Worm (Caenorhabditis elegans): ENCODE data around the gene C31H1.1.
A peak's percentile ranks its signal among the peaks of the same experiment; 100 is the strongest.

DNA sequence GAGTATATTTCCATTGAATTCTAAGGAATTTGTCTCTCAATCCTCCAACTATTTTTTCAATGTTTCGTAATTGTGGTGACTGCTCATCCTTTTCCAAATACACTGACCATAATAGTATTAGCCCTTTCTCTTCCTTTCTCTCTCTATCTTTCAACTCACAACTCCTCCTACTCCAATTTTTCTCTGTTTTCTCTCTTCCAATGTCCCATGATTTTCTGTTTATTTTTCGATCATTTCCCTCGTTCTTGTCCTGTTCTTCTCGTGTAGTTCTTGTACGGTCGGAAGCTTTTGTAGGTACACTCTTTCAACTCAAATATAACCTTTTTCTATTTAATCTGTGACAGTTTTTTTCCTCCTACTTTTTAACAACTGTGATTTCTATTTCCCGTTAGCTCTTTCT is 24.7 kb downstream of the C31H1.1 start:
- no peak for TF ChIP-seq R02D3.7 (tag; optimal IDR thresholded peaks at IDR 0.05)
- TF ChIP-seq ces-1 (GFP tag; optimal IDR thresholded peaks at IDR 0.05) = no peak
- no peak for TF ChIP-seq lin-29 (GFP tag; IDR thresholded peaks at IDR 0.05)
- no peak for TF ChIP-seq fkh-10 (GFP tag; optimal IDR thresholded peaks at IDR 0.05)
- TF ChIP-seq mdl-1 (tag; optimal IDR thresholded peaks at IDR 0.05) = no peak
- TF ChIP-seq pha-4 (GFP tag; IDR thresholded peaks at IDR 0.05) = no peak
- peak; percentile 95 for TF ChIP-seq pha-4 (tag; optimal IDR thresholded peaks at IDR 0.05)
- no peak for TF ChIP-seq fos-1 (tag; optimal IDR thresholded peaks at IDR 0.05)
- TF ChIP-seq nhr-25 (tag; optimal IDR thresholded peaks at IDR 0.05; ENCODE audit: borderline replicate concordance, insufficient read depth) = no peak
- TF ChIP-seq nhr-102 (tag; optimal IDR thresholded peaks at IDR 0.05) = no peak
- TF ChIP-seq aly-2 (tag; optimal IDR thresholded peaks at IDR 0.05) = no peak
- no peak for TF ChIP-seq unc-130 (GFP tag; optimal IDR thresholded peaks at IDR 0.05)
- no peak for TF ChIP-seq nhr-237 (tag; optimal IDR thresholded peaks at IDR 0.05)

Measured in whole organism, L4 larva.